Fruit fly (Drosophila melanogaster): ENCODE data around the gene Sry-beta.

Sry-beta gene

dm6 chr3R:30056592-30057135 lies 17.1 kb downstream of the Sry-beta start, which contains the start of the genes CG7950 and Rpp14a (continued):
- no peak for TF ChIP-seq CG7745 (tag; optimal IDR thresholded peaks at IDR 0.05)
- TF ChIP-seq bsh (GFP tag; optimal IDR thresholded peaks at IDR 0.05), result peak; percentile 70 to 83
- peak; percentile 73 for TF ChIP-seq CG18599 (GFP tag; optimal IDR thresholded peaks at IDR 0.05)
- peak; percentile 79 for TF ChIP-seq CG12942 (GFP tag; optimal IDR thresholded peaks at IDR 0.05)
- TF ChIP-seq nmo (GFP tag; optimal IDR thresholded peaks at IDR 0.05), result peak; percentile 67
- TF ChIP-seq CHES-1-like (GFP tag; optimal IDR thresholded peaks at IDR 0.05), result peak; percentile 83
- no peak for TF ChIP-seq pros (GFP tag; optimal IDR thresholded peaks at IDR 0.05)
- peak; percentile 72 for TF ChIP-seq sens-2 (GFP tag; IDR thresholded peaks at IDR 0.05)
- no peak for TF ChIP-seq Bgb (GFP tag; IDR thresholded peaks at IDR 0.05; ENCODE audit: partially characterized antibody)
- TF ChIP-seq fd102C (GFP tag; optimal IDR thresholded peaks at IDR 0.05), result peak; percentile 7
- peak; percentile 45 for TF ChIP-seq Ravus (GFP tag; IDR thresholded peaks at IDR 0.05)
- peak; percentile 98 for TF ChIP-seq Sry-β (GFP tag; optimal IDR thresholded peaks at IDR 0.05)
- TF ChIP-seq Hsf (GFP tag; optimal IDR thresholded peaks at IDR 0.05), result peak; percentile 83
- no peak for TF ChIP-seq tna (GFP tag; IDR thresholded peaks at IDR 0.05; ENCODE audit: partially characterized antibody)
- TF ChIP-seq rib (GFP tag; IDR thresholded peaks at IDR 0.05), result peak; percentile 32; the same call in 1 of the 2 replicates
- TF ChIP-seq CG9437 (GFP tag; optimal IDR thresholded peaks at IDR 0.05), result peak; percentile 42
- TF ChIP-seq dmrt99B (tag; optimal IDR thresholded peaks at IDR 0.05), result peak; percentile 60
- TF ChIP-seq Mrtf (GFP tag; IDR thresholded peaks at IDR 0.05), result peak; percentile 57
- peak; percentile 61 for TF ChIP-seq CG17612 (GFP tag; IDR thresholded peaks at IDR 0.05)
- peak; percentile 72 for TF ChIP-seq sisA (GFP tag; IDR thresholded peaks at IDR 0.05)
- no peak for TF ChIP-seq Tbp (GFP tag; optimal IDR thresholded peaks at IDR 0.05)
- TF ChIP-seq CG10654 (GFP tag; optimal IDR thresholded peaks at IDR 0.05), result peak; percentile 67
- TF ChIP-seq nau (GFP tag; optimal IDR thresholded peaks at IDR 0.05), result peak; percentile 36
- TF ChIP-seq slp2 (GFP tag; optimal IDR thresholded peaks at IDR 0.05), result peak; percentile 58
- no peak for TF ChIP-seq MTF-1 (GFP tag; optimal IDR thresholded peaks at IDR 0.05; ENCODE audit: borderline replicate concordance)
- peak; percentile 85 for TF ChIP-seq PHDP (tag; optimal IDR thresholded peaks at IDR 0.05)
- peak; percentile 70 for TF ChIP-seq tap (tag; optimal IDR thresholded peaks at IDR 0.05)
- peak; percentile 71 for TF ChIP-seq Ets97D (GFP tag; optimal IDR thresholded peaks at IDR 0.05)
- TF ChIP-seq CG17359 (tag; optimal IDR thresholded peaks at IDR 0.05), result peak; percentile 69
- peak; percentile 35 for TF ChIP-seq ATbp (GFP tag; optimal IDR thresholded peaks at IDR 0.05)
- no peak for TF ChIP-seq Vsx1 (GFP tag; optimal IDR thresholded peaks at IDR 0.05)
- no peak; the same call in 1 of the 2 replicates for TF ChIP-seq klu (GFP tag; IDR thresholded peaks at IDR 0.05)
- no peak for TF ChIP-seq sc (optimal IDR thresholded peaks at IDR 0.05)
- TF ChIP-seq sc (GFP tag; optimal IDR thresholded peaks at IDR 0.05), result peak; percentile 2
- TF ChIP-seq CG1529 (GFP tag; optimal IDR thresholded peaks at IDR 0.05), result peak; percentile 12
- peak; percentile 75 for TF ChIP-seq gcm (GFP tag; optimal IDR thresholded peaks at IDR 0.05)
- peak in 1 of 3 experiments; percentile 67 for TF ChIP-seq lola (GFP tag; optimal IDR thresholded peaks at IDR 0.05)
- peak; percentile 84 for TF ChIP-seq Dip3 (GFP tag; optimal IDR thresholded peaks at IDR 0.05)
- TF ChIP-seq tx (GFP tag; optimal IDR thresholded peaks at IDR 0.05), result peak; percentile 71
- peak; percentile 83 for TF ChIP-seq CG17829 (tag; optimal IDR thresholded peaks at IDR 0.05)
- no peak for TF ChIP-seq h (optimal IDR thresholded peaks at IDR 0.05)
- TF ChIP-seq mam (GFP tag; optimal IDR thresholded peaks at IDR 0.05), result peak; percentile 85
- TF ChIP-seq nerfin-2 (GFP tag; IDR thresholded peaks at IDR 0.05; ENCODE audit: partially characterized antibody), result no peak
- peak; percentile 77 for TF ChIP-seq CG2889 (GFP tag; IDR thresholded peaks at IDR 0.05)
- peak; percentile 47 for TF ChIP-seq ssp (GFP tag; IDR thresholded peaks at IDR 0.05)
- peak; percentile 77; the same call in 2 of the 3 replicates for TF ChIP-seq so (GFP tag; IDR thresholded peaks at IDR 0.05)
- TF ChIP-seq CG14441 (GFP tag; IDR thresholded peaks at IDR 0.05), result peak; percentile 88
- TF ChIP-seq eyg (GFP tag; optimal IDR thresholded peaks at IDR 0.05), result peak; percentile 57
- peak; percentile 22; the same call in 1 of the 2 replicates for TF ChIP-seq CG43689 (GFP tag; IDR thresholded peaks at IDR 0.05)
- peak; percentile 39 for TF ChIP-seq Abd-B (GFP tag; optimal IDR thresholded peaks at IDR 0.05)

Measured in whole organism, embryonic.